Worm (Caenorhabditis elegans) whole organism, late embryonic: ENCODE results near the gene F54H5.5.

ENCODE experiments used
- ama-1 ChIP-seq: fragments of 150-350 bp; optimal IDR thresholded peaks from 2 replicates; lab custom pipeline; 2014
- ceh-14 ChIP-seq: sonication (generic microtip); optimal IDR thresholded peaks from 2 replicates; lab custom pipeline; 2016; ENCODE audit warnings: missing genotype, missing genetic modification characterization, missing compliant biosample characterization
- ceh-2 ChIP-seq: sonication (generic microtip); optimal IDR thresholded peaks from 2 replicates; lab custom pipeline; 2016; ENCODE audit warnings: missing genotype, missing genetic modification characterization, missing compliant biosample characterization
- che-1 ChIP-seq: sonication (generic microtip); optimal IDR thresholded peaks from 2 replicates; lab custom pipeline; 2016; ENCODE audit warnings: mild to moderate bottlenecking, missing genetic modification characterization, missing compliant biosample characterization
- dmd-4 ChIP-seq: sonication (generic microtip); optimal IDR thresholded peaks from 2 replicates; lab custom pipeline; 2016; ENCODE audit warnings: borderline replicate concordance, missing genetic modification characterization, missing compliant biosample characterization
- elt-2 ChIP-seq: sonication (generic microtip); optimal IDR thresholded peaks from 2 replicates; lab custom pipeline; 2016; ENCODE audit warnings: missing genetic modification reagents, missing genetic modification characterization, missing compliant biosample characterization
- ets-4 ChIP-seq: sonication (generic microtip); optimal IDR thresholded peaks from 2 replicates; lab custom pipeline; 2016; ENCODE audit warnings: missing genetic modification characterization, missing compliant biosample characterization
- nfya-1 ChIP-seq: sonication (generic microtip); optimal IDR thresholded peaks from 2 replicates; lab custom pipeline; 2017; ENCODE audit warnings: missing genetic modification characterization, mild to moderate bottlenecking, missing compliant biosample characterization, antibody characterized with exemption, moderate library complexity
- nhr-11 ChIP-seq: fragments of 150-350 bp; optimal IDR thresholded peaks from 2 replicates; lab custom pipeline; 2014; ENCODE audit warnings: missing biosample characterization, missing genetic modification characterization
- pha-4 ChIP-seq: fragments of 150-350 bp; optimal IDR thresholded peaks from 2 replicates; lab custom pipeline; 2018; ENCODE audit warnings: missing biosample characterization, missing genetic modification reagents, missing genetic modification characterization
- tbx-2 ChIP-seq: sonication (generic microtip); optimal IDR thresholded peaks from 2 replicates; lab custom pipeline; 2016; ENCODE audit warnings: missing genetic modification characterization, missing compliant biosample characterization

ce11 chrII:6666598-6666997 lies 39.5 kb upstream of the F54H5.5 start, which contains the start of gene T19D12.1:
- TF ChIP-seq pha-4 (tag; lab: Kevin White, UChicago) (no peak), dmd-4 (no peak), ceh-2 (tag; lab: Kevin White, UChicago) (no peak), che-1 (tag; lab: Kevin White, UChicago) (no peak), ama-1 (lab: Kevin White, UChicago) (no peak), elt-2 (tag; lab: Kevin White, UChicago) (no peak), nhr-11 (tag; lab: Kevin White, UChicago) (no peak), nfya-1 (tag; lab: Kevin White, UChicago) (no peak), ets-4 (tag; lab: Kevin White, UChicago) (no peak), tbx-2 (no peak), ceh-14 (tag; lab: Kevin White, UChicago) (no peak)
